Worm (Caenorhabditis elegans): ENCODE results near the gene pph-6.

The pph-6 gene

ce11 chrIII:3456226-3456625, 5.3 kb upstream of the pph-6 start (continued):
- TF ChIP-seq C17E4.6 (GFP tag; IDR thresholded peaks at IDR 0.05) (peak; percentile 84), lag-1 (GFP tag; IDR thresholded peaks at IDR 0.05) (0 out of 2 replicates have a peak, but pooled peaks have one; percentile 18), gei-17 (GFP tag; optimal IDR thresholded peaks at IDR 0.05) (peak; percentile 78), zim-3 (tag; optimal IDR thresholded peaks at IDR 0.05) (peak; percentile 10), F57C9.4 (tag; optimal IDR thresholded peaks at IDR 0.05) (peak; percentile 23), attf-3 (GFP tag; conservative IDR thresholded peaks at IDR 0.05) (peak; percentile 83), ama-1 (optimal IDR thresholded peaks at IDR 0.05) (peak; percentile 45), ama-1 (GFP tag; optimal IDR thresholded peaks at IDR 0.05) (no peak), let-526 (GFP tag; IDR thresholded peaks at IDR 0.05) (peak; percentile 90), K12H6.12 (tag; optimal IDR thresholded peaks at IDR 0.05) (peak; percentile 94), unc-130 (GFP tag; optimal IDR thresholded peaks at IDR 0.05) (peak; percentile 57), bed-2 (GFP tag; IDR thresholded peaks at IDR 0.05) (0 out of 2 replicates have a peak, but pooled peaks have one; percentile 52), tbp1 (GFP tag; optimal IDR thresholded peaks at IDR 0.05) (peak; percentile 77), dox-1 (GFP tag; IDR thresholded peaks at IDR 0.05) (peak; percentile 94), ccch-3 (GFP tag; optimal IDR thresholded peaks at IDR 0.05) (no peak), K11D2.4 (GFP tag; IDR thresholded peaks at IDR 0.05) (peak; percentile 99), B0261.1 (tag; optimal IDR thresholded peaks at IDR 0.05) (peak; percentile 36), F33H1.4 (GFP tag; IDR thresholded peaks at IDR 0.05) (peak; percentile 90), die-1 (tag; optimal IDR thresholded peaks at IDR 0.05) (no peak), Y56A3A.18 (GFP tag; IDR thresholded peaks at IDR 0.05) (peak; percentile 74; the same call in 1 of the 2 replicates), nfya-2 (GFP tag; IDR thresholded peaks at IDR 0.05) (no peak), ztf-6 (GFP tag; IDR thresholded peaks at IDR 0.05) (peak; percentile 33; the same call in 1 of the 2 replicates), ceh-27 (GFP tag; optimal IDR thresholded peaks at IDR 0.05) (peak; percentile 97), zfh-2 (GFP tag; conservative IDR thresholded peaks at IDR 0.05) (no peak), snpc-1.3 (tag; optimal IDR thresholded peaks at IDR 0.05; ENCODE audit: insufficient read depth) (peak; percentile 20), nfyb-1 (GFP tag; IDR thresholded peaks at IDR 0.05) (peak; percentile 98), ceh-40 (GFP tag; IDR thresholded peaks at IDR 0.05) (no peak), mcd-1 (GFP tag; IDR thresholded peaks at IDR 0.05) (peak; percentile 100), rcor-1 (GFP tag; IDR thresholded peaks at IDR 0.05) (peak; percentile 93), egl-18 (GFP tag; IDR thresholded peaks at IDR 0.05) (peak; percentile 91), C06A6.2 (GFP tag; conservative IDR thresholded peaks at IDR 0.05) (peak; percentile 94), cebp-1 (GFP tag; IDR thresholded peaks at IDR 0.05) (peak; percentile 81), cebp-1 (tag; optimal IDR thresholded peaks at IDR 0.05) (peak; percentile 93), lir-1 (GFP tag; conservative IDR thresholded peaks at IDR 0.05) (peak; percentile 98), Y67H2A.10 (GFP tag; conservative IDR thresholded peaks at IDR 0.05) (peak; percentile 75), ceh-100 (GFP tag; IDR thresholded peaks at IDR 0.05) (peak; percentile 91), ztf-25 (GFP tag; IDR thresholded peaks at IDR 0.05) (no peak), let-607 (tag; optimal IDR thresholded peaks at IDR 0.05) (peak; percentile 91 to 95), efl-1 (GFP tag; optimal IDR thresholded peaks at IDR 0.05) (peak; percentile 82), lsl-1 (GFP tag; optimal IDR thresholded peaks at IDR 0.05) (peak; percentile 91), lin-35 (GFP tag; optimal IDR thresholded peaks at IDR 0.05) (peak; percentile 63 to 98 (median 85)), dpl-1 (GFP tag; optimal IDR thresholded peaks at IDR 0.05) (peak; percentile 72), athp-1 (tag; optimal IDR thresholded peaks at IDR 0.05) (peak; percentile 93), sptf-2 (GFP tag; optimal IDR thresholded peaks at IDR 0.05) (no peak), attf-5 (GFP tag; optimal IDR thresholded peaks at IDR 0.05) (peak; percentile 97), B0035.1 (tag; optimal IDR thresholded peaks at IDR 0.05) (peak; percentile 85), snpc-1.1 (tag; optimal IDR thresholded peaks at IDR 0.05; ENCODE audit: insufficient read depth) (peak; percentile 21), cebp-2 (GFP tag; IDR thresholded peaks at IDR 0.05) (0 out of 2 replicates have a peak, but pooled peaks have one; percentile 62)

Measured in whole organism, young adult.